Fruit fly (Drosophila melanogaster): ENCODE results near the gene swm.

swm gene

DNA sequence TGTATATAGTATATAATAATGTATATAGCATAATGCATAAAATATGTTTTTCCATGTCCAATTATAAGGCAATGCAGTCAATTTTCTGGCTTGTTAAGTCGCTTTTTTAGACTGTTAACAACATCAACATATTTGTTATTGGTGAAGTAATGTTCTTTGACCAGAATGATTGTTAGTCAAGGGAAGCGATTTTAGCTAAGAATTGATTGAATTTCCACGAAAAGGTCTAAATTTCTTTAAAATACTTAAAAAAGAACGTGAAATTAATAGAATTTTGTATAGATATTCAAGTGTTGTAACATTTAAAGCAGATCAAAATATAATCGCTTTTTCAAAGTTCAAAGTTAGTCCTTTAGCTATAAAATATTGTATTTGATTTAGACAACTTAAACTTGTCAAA lies 29.6 kb upstream of the swm start (continued):
- TF ChIP-seq CG5953 (GFP tag; IDR thresholded peaks at IDR 0.05): no peak
- TF ChIP-seq Ada2b (GFP tag; IDR thresholded peaks at IDR 0.05): no peak
- no peak for TF ChIP-seq Vsx1 (GFP tag; optimal IDR thresholded peaks at IDR 0.05)
- no peak for TF ChIP-seq Dp (GFP tag; optimal IDR thresholded peaks at IDR 0.05)
- TF ChIP-seq gt (GFP tag; IDR thresholded peaks at IDR 0.05): no peak
- no peak for TF ChIP-seq CG4820 (GFP tag; optimal IDR thresholded peaks at IDR 0.05)
- no peak for TF ChIP-seq nau (GFP tag; optimal IDR thresholded peaks at IDR 0.05)
- TF ChIP-seq CG8359 (GFP tag; optimal IDR thresholded peaks at IDR 0.05; ENCODE audit: borderline replicate concordance): no peak
- TF ChIP-seq Taf1 (GFP tag; IDR thresholded peaks at IDR 0.05): no peak
- no peak for TF ChIP-seq CG10147 (GFP tag; optimal IDR thresholded peaks at IDR 0.05)
- TF ChIP-seq CG17612 (GFP tag; IDR thresholded peaks at IDR 0.05): no peak
- TF ChIP-seq Blimp-1 (GFP tag; optimal IDR thresholded peaks at IDR 0.05): no peak
- TF ChIP-seq sug (tag; optimal IDR thresholded peaks at IDR 0.05): no peak
- no peak for TF ChIP-seq dati (GFP tag; IDR thresholded peaks at IDR 0.05)
- TF ChIP-seq CG1233 (GFP tag; optimal IDR thresholded peaks at IDR 0.05): no peak
- TF ChIP-seq CG1529 (GFP tag; optimal IDR thresholded peaks at IDR 0.05): no peak
- no peak for TF ChIP-seq toy (GFP tag; IDR thresholded peaks at IDR 0.05)
- no peak for TF ChIP-seq Atf6 (GFP tag; IDR thresholded peaks at IDR 0.05)
- no peak for TF ChIP-seq fu2 (GFP tag; optimal IDR thresholded peaks at IDR 0.05)
- TF ChIP-seq gsb (GFP tag; IDR thresholded peaks at IDR 0.05): no peak
- TF ChIP-seq bsh (GFP tag; optimal IDR thresholded peaks at IDR 0.05): no peak
- TF ChIP-seq gfzf (GFP tag; optimal IDR thresholded peaks at IDR 0.05): no peak
- no peak for TF ChIP-seq h (optimal IDR thresholded peaks at IDR 0.05)
- TF ChIP-seq tgo (GFP tag; IDR thresholded peaks at IDR 0.05): no peak
- no peak for TF ChIP-seq unpg (GFP tag; optimal IDR thresholded peaks at IDR 0.05)
- no peak for TF ChIP-seq ken (GFP tag; IDR thresholded peaks at IDR 0.05)
- no peak for TF ChIP-seq seq (GFP tag; IDR thresholded peaks at IDR 0.05)
- TF ChIP-seq en (GFP tag; optimal IDR thresholded peaks at IDR 0.05): no peak
- TF ChIP-seq insv (GFP tag; optimal IDR thresholded peaks at IDR 0.05): no peak
- no peak for TF ChIP-seq mld (GFP tag; IDR thresholded peaks at IDR 0.05; ENCODE audit: partially characterized antibody)
- no peak for TF ChIP-seq Ssrp (tag; optimal IDR thresholded peaks at IDR 0.05)
- no peak for TF ChIP-seq CG9609 (GFP tag; optimal IDR thresholded peaks at IDR 0.05)
- no peak for TF ChIP-seq Hr78 (GFP tag; optimal IDR thresholded peaks at IDR 0.05)
- peak; percentile 57 for TF ChIP-seq CG18262 (tag; optimal IDR thresholded peaks at IDR 0.05)
- no peak for TF ChIP-seq zen (tag; optimal IDR thresholded peaks at IDR 0.05)
- no peak for TF ChIP-seq gcm (GFP tag; optimal IDR thresholded peaks at IDR 0.05)
- no peak for TF ChIP-seq Doc2 (GFP tag; IDR thresholded peaks at IDR 0.05)
- TF ChIP-seq CG9215 (GFP tag; IDR thresholded peaks at IDR 0.05): no peak
- no peak for TF ChIP-seq CG9932 (GFP tag; IDR thresholded peaks at IDR 0.05)
- no peak for TF ChIP-seq Mrtf (GFP tag; IDR thresholded peaks at IDR 0.05)
- no peak for TF ChIP-seq CG3838 (GFP tag; optimal IDR thresholded peaks at IDR 0.05)
- no peak for TF ChIP-seq CG5180 (GFP tag; optimal IDR thresholded peaks at IDR 0.05)
- TF ChIP-seq CG14050 (GFP tag; IDR thresholded peaks at IDR 0.05): no peak
- no peak for TF ChIP-seq CG34224 (GFP tag; IDR thresholded peaks at IDR 0.05; ENCODE audit: partially characterized antibody)
- peak; percentile 6 for TF ChIP-seq Hr3 (GFP tag; optimal IDR thresholded peaks at IDR 0.05)
- TF ChIP-seq CG14860 (GFP tag; IDR thresholded peaks at IDR 0.05; ENCODE audit: partially characterized antibody): no peak
- TF ChIP-seq CG32772 (GFP tag; IDR thresholded peaks at IDR 0.05): no peak
- TF ChIP-seq abd-A (tag; optimal IDR thresholded peaks at IDR 0.05): no peak
- no peak for TF ChIP-seq tin (GFP tag; optimal IDR thresholded peaks at IDR 0.05)
- no peak for TF ChIP-seq Camta (GFP tag; optimal IDR thresholded peaks at IDR 0.05)
- TF ChIP-seq gcm2 (GFP tag; optimal IDR thresholded peaks at IDR 0.05): no peak
- peak; percentile 2 for TF ChIP-seq CG2712 (tag; optimal IDR thresholded peaks at IDR 0.05)

Measured in whole organism, embryonic.